Fruit fly (Drosophila melanogaster): Measurements from ENCODE around the gene CG17032.

Gene CG17032

DNA sequence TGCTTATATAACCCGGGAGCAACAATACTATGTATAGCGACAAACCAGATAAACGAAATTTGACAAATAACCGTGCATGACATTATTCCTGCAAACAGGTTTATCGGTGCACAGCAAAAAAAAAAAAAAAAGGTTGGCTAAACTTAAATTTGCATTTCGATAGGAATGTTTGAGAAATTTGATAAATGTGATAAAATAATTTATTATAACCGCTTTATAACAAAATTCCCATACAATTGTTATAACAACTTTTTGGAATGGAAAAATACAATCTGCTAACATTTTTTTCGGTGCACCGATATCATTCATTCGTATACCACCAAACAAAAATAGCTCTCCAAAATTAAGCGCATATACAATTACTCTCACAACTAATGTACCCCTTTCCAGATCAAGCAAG is 18.9 kb downstream of the CG17032 start:
- TF ChIP-seq Ets21C (GFP tag; optimal IDR thresholded peaks at IDR 0.05): peak; percentile 16
- peak; percentile 66 for TF ChIP-seq CG31627 (GFP tag; optimal IDR thresholded peaks at IDR 0.05)
- TF ChIP-seq CG6792 (GFP tag; optimal IDR thresholded peaks at IDR 0.05): peak; percentile 44
- TF ChIP-seq ss (GFP tag; optimal IDR thresholded peaks at IDR 0.05): no peak
- peak; percentile 49 for TF ChIP-seq Sox102F (GFP tag; optimal IDR thresholded peaks at IDR 0.05)
- peak; percentile 81 for TF ChIP-seq eg (GFP tag; IDR thresholded peaks at IDR 0.05)
- TF ChIP-seq OdsH (GFP tag; optimal IDR thresholded peaks at IDR 0.05): no peak
- peak; percentile 43 for TF ChIP-seq Sox14 (GFP tag; optimal IDR thresholded peaks at IDR 0.05)
- TF ChIP-seq Lpt (GFP tag; optimal IDR thresholded peaks at IDR 0.05): peak; percentile 24
- TF ChIP-seq cyc (GFP tag; optimal IDR thresholded peaks at IDR 0.05): peak; percentile 66
- no peak for TF ChIP-seq Hr38 (GFP tag; optimal IDR thresholded peaks at IDR 0.05)
- no peak for TF ChIP-seq fkh (GFP tag; optimal IDR thresholded peaks at IDR 0.05)
- peak; percentile 47 for TF ChIP-seq pdm3 (GFP tag; optimal IDR thresholded peaks at IDR 0.05)
- TF ChIP-seq CG8632 (GFP tag; optimal IDR thresholded peaks at IDR 0.05): peak; percentile 40
- no peak for TF ChIP-seq CG8319 (GFP tag; optimal IDR thresholded peaks at IDR 0.05)
- TF ChIP-seq net (GFP tag; optimal IDR thresholded peaks at IDR 0.05): peak; percentile 32
- TF ChIP-seq Hr4 (GFP tag; optimal IDR thresholded peaks at IDR 0.05): no peak
- peak; percentile 41 for TF ChIP-seq lz (GFP tag; optimal IDR thresholded peaks at IDR 0.05)
- no peak for TF ChIP-seq fd85E (GFP tag; optimal IDR thresholded peaks at IDR 0.05)
- TF ChIP-seq CG8119 (GFP tag; IDR thresholded peaks at IDR 0.05): peak; percentile 54; the same call in 2 of the 3 replicates
- peak; percentile 90 for TF ChIP-seq vri (GFP tag; optimal IDR thresholded peaks at IDR 0.05)
- no peak for TF ChIP-seq CG16779 (tag; optimal IDR thresholded peaks at IDR 0.05)
- no peak for TF ChIP-seq CG4318 (GFP tag; optimal IDR thresholded peaks at IDR 0.05)
- no peak for TF ChIP-seq Blimp-1 (GFP tag; optimal IDR thresholded peaks at IDR 0.05)
- TF ChIP-seq Eip78C (GFP tag): peak; percentile 85
- no peak for TF ChIP-seq Eip93F (GFP tag; optimal IDR thresholded peaks at IDR 0.05)
- TF ChIP-seq dsx (GFP tag; optimal IDR thresholded peaks at IDR 0.05; ENCODE audit: poor library complexity, severe bottlenecking): no peak
- TF ChIP-seq Gug (GFP tag; IDR thresholded peaks at IDR 0.05): peak; percentile 71
- peak; percentile 25 for TF ChIP-seq CG11762 (GFP tag; optimal IDR thresholded peaks at IDR 0.05; ENCODE audit: insufficient read depth)
- no peak for TF ChIP-seq CG3919 (GFP tag; optimal IDR thresholded peaks at IDR 0.05)
- TF ChIP-seq CG32006 (GFP tag; optimal IDR thresholded peaks at IDR 0.05): no peak
- peak; percentile 70 for TF ChIP-seq CG6163 (GFP tag; IDR thresholded peaks at IDR 0.05)
- no peak for TF ChIP-seq CG10631 (GFP tag; optimal IDR thresholded peaks at IDR 0.05)
- no peak for TF ChIP-seq Met (GFP tag; optimal IDR thresholded peaks at IDR 0.05)
- peak; percentile 46 for TF ChIP-seq CG6276 (GFP tag; optimal IDR thresholded peaks at IDR 0.05)
- TF ChIP-seq fd59A (GFP tag; optimal IDR thresholded peaks at IDR 0.05): no peak
- peak; percentile 81 for TF ChIP-seq svp (GFP tag)
- TF ChIP-seq Sox15 (GFP tag; optimal IDR thresholded peaks at IDR 0.05): no peak
- TF ChIP-seq Hr39 (GFP tag; optimal IDR thresholded peaks at IDR 0.05): peak; percentile 56
- TF ChIP-seq CG34406 (GFP tag; optimal IDR thresholded peaks at IDR 0.05): peak; percentile 27
- TF ChIP-seq CG10669 (GFP tag; optimal IDR thresholded peaks at IDR 0.05): no peak
- peak; percentile 74 for TF ChIP-seq esn (GFP tag; optimal IDR thresholded peaks at IDR 0.05)
- peak; percentile 70 for TF ChIP-seq Smox (GFP tag; optimal IDR thresholded peaks at IDR 0.05)
- peak; percentile 18 for TF ChIP-seq CG11902 (GFP tag; optimal IDR thresholded peaks at IDR 0.05)
- TF ChIP-seq CG3032 (tag; optimal IDR thresholded peaks at IDR 0.05): no peak
- peak; percentile 46 for TF ChIP-seq achi (GFP tag; optimal IDR thresholded peaks at IDR 0.05)
- TF ChIP-seq Eip75B (GFP tag; optimal IDR thresholded peaks at IDR 0.05): no peak
- no peak for TF ChIP-seq CG6808 (GFP tag; optimal IDR thresholded peaks at IDR 0.05)
- TF ChIP-seq CG15336 (GFP tag; IDR thresholded peaks at IDR 0.05): peak; percentile 53; the same call in 1 of the 2 replicates
- peak; percentile 50 for TF ChIP-seq acj6 (GFP tag; optimal IDR thresholded peaks at IDR 0.05)
- peak; percentile 77 for TF ChIP-seq topi (GFP tag; optimal IDR thresholded peaks at IDR 0.05)
- no peak for TF ChIP-seq CG9139 (GFP tag; optimal IDR thresholded peaks at IDR 0.05)
- no peak for TF ChIP-seq dac (GFP tag; optimal IDR thresholded peaks at IDR 0.05)
